Worm (Caenorhabditis elegans) whole organism, L3 larva: Measurements from ENCODE around the gene C33G3.4.
A peak's percentile ranks its signal among the peaks of the same experiment; 100 is the strongest.

Source experiments
- R02D3.7 ChIP-seq: fragments of 150-350 bp; optimal IDR thresholded peaks from 2 replicates; lab custom pipeline; 2014; ENCODE audit warnings: missing biosample characterization, missing genetic modification characterization
- ZK546.5 ChIP-seq: sonication (generic microtip); optimal IDR thresholded peaks from 2 replicates; lab custom pipeline; 2017; ENCODE audit warnings: missing biosample characterization, missing genetic modification characterization
- ama-1 ChIP-seq: fragments of 150-350 bp; optimal IDR thresholded peaks from 2 replicates; lab custom pipeline; 2018
- ceh-28 ChIP-seq: fragments of 150-350 bp; optimal IDR thresholded peaks from 2 replicates; lab custom pipeline; 2014; ENCODE audit warnings: missing biosample characterization, missing genetic modification reagents, missing genetic modification characterization
- ceh-82 ChIP-seq: fragments of 150-350 bp; optimal IDR thresholded peaks from 2 replicates; lab custom pipeline; 2014; ENCODE audit warnings: missing biosample characterization, missing genetic modification characterization
- ceh-9 ChIP-seq: sonication (generic microtip); optimal IDR thresholded peaks from 2 replicates; lab custom pipeline; 2018; ENCODE audit warnings: missing biosample characterization, missing genetic modification characterization
- daf-12 ChIP-seq: fragments of 150-350 bp; optimal IDR thresholded peaks from 2 replicates; lab custom pipeline; 2014; ENCODE audit warnings: missing biosample characterization, missing genetic modification reagents, missing genetic modification characterization
- egl-27 ChIP-seq: sonication (generic microtip); optimal IDR thresholded peaks from 4 replicates; lab custom pipeline; 2017; ENCODE audit warnings: missing biosample characterization, missing genetic modification reagents, missing genetic modification characterization
- egl-5 ChIP-seq: fragments of 150-350 bp; optimal IDR thresholded peaks from 2 replicates; lab custom pipeline; 2017; ENCODE audit warnings: missing biosample characterization, missing genetic modification reagents, missing genetic modification characterization, inconsistent platforms
- elt-1 ChIP-seq: fragments of 150-350 bp; optimal IDR thresholded peaks from 2 replicates; lab custom pipeline; 2014; ENCODE audit warnings: missing biosample characterization, missing genetic modification characterization
- elt-2 ChIP-seq: sonication (generic microtip); optimal IDR thresholded peaks from 2 replicates; lab custom pipeline; 2016; ENCODE audit warnings: missing genetic modification reagents, mild to moderate bottlenecking, missing genetic modification characterization, missing compliant biosample characterization
- elt-3 ChIP-seq, 3 experiments: fragments of 150-350 bp in 1 of 3; sonication (generic microtip) in 2 of 3; optimal IDR thresholded peaks; 2 replicates in 2 of 3; 4 replicates in 1 of 3; lab custom pipeline; 2014 to 2017; ENCODE audit warnings: missing biosample characterization in 3 of 3, missing genetic modification characterization in 3 of 3
- eor-1 ChIP-seq, 2 experiments: fragments of 150-350 bp; optimal IDR thresholded peaks; 2 replicates each; lab custom pipeline; 2014 to 2018; ENCODE audit warnings: missing biosample characterization in 2 of 2, missing genetic modification characterization in 2 of 2
- fkh-10 ChIP-seq: sonication (generic microtip); optimal IDR thresholded peaks from 2 replicates; lab custom pipeline; 2017; ENCODE audit warnings: missing biosample characterization, missing genetic modification reagents, missing genetic modification characterization
- fos-1 ChIP-seq: fragments of 150-350 bp; optimal IDR thresholded peaks from 2 replicates; lab custom pipeline; 2014; ENCODE audit warnings: missing biosample characterization, missing genetic modification characterization
- hmg-11 ChIP-seq: sonication (generic microtip); optimal IDR thresholded peaks from 2 replicates; lab custom pipeline; 2016; ENCODE audit warnings: missing genetic modification characterization, missing compliant biosample characterization
- jun-1 ChIP-seq: fragments of 150-350 bp; optimal IDR thresholded peaks from 2 replicates; lab custom pipeline; 2014; ENCODE audit warnings: missing biosample characterization, missing genetic modification reagents, missing genetic modification characterization
- lin-15B ChIP-seq: fragments of 150-350 bp; optimal IDR thresholded peaks from 2 replicates; lab custom pipeline; 2014; ENCODE audit warnings: missing biosample characterization, missing genetic modification characterization
- lin-39 ChIP-seq: fragments of 150-350 bp; optimal IDR thresholded peaks from 2 replicates; lab custom pipeline; 2018; ENCODE audit warnings: missing biosample characterization, missing genetic modification reagents, missing genetic modification characterization
- mml-1 ChIP-seq: fragments of 150-350 bp; sonication (generic microtip); optimal IDR thresholded peaks from 3 replicates; lab custom pipeline; 2014; ENCODE audit warnings: missing biosample characterization, missing genetic modification characterization
- nfya-1 ChIP-seq: sonication (generic microtip); optimal IDR thresholded peaks from 2 replicates; lab custom pipeline; 2017; ENCODE audit warnings: missing genetic modification characterization, mild to moderate bottlenecking, missing compliant biosample characterization, antibody characterized with exemption, moderate library complexity; ENCODE audit not compliant: insufficient read depth
- nhr-23 ChIP-seq: fragments of 150-350 bp; optimal IDR thresholded peaks from 2 replicates; lab custom pipeline; 2014; ENCODE audit warnings: missing biosample characterization, missing genetic modification reagents, missing genetic modification characterization
- nhr-237 ChIP-seq: fragments of 150-350 bp; optimal IDR thresholded peaks from 2 replicates; lab custom pipeline; 2014; ENCODE audit warnings: missing biosample characterization, missing genetic modification characterization
- nhr-25 ChIP-seq: sonication (generic microtip); optimal IDR thresholded peaks from 2 replicates; lab custom pipeline; 2017; ENCODE audit warnings: missing biosample characterization, missing genetic modification characterization
- nhr-28 ChIP-seq: fragments of 150-350 bp; optimal IDR thresholded peaks from 2 replicates; lab custom pipeline; 2014; ENCODE audit warnings: missing biosample characterization, missing genetic modification characterization
- nhr-43 ChIP-seq: sonication (generic microtip); optimal IDR thresholded peaks from 2 replicates; lab custom pipeline; 2016; ENCODE audit warnings: mild to moderate bottlenecking, missing genetic modification characterization, missing compliant biosample characterization; ENCODE audit not compliant: poor library complexity, severe bottlenecking
- nhr-77 ChIP-seq: fragments of 150-350 bp; optimal IDR thresholded peaks from 2 replicates; lab custom pipeline; 2014; ENCODE audit warnings: missing biosample characterization, missing genetic modification characterization
- pha-4 ChIP-seq: fragments of 150-350 bp; optimal IDR thresholded peaks from 2 replicates; lab custom pipeline; 2014; ENCODE audit warnings: missing biosample characterization, missing genetic modification reagents, missing genetic modification characterization
- pqm-1 ChIP-seq: fragments of 150-350 bp; optimal IDR thresholded peaks from 2 replicates; lab custom pipeline; 2017; ENCODE audit warnings: missing biosample characterization, missing genetic modification characterization, inconsistent platforms
- sea-2 ChIP-seq: fragments of 150-350 bp; sonication (generic microtip); optimal IDR thresholded peaks from 4 replicates; lab custom pipeline; 2014; ENCODE audit warnings: missing biosample characterization, missing genetic modification reagents, missing genetic modification characterization
- skn-1 ChIP-seq: fragments of 150-350 bp; optimal IDR thresholded peaks from 2 replicates; lab custom pipeline; 2014; ENCODE audit warnings: missing biosample characterization, missing genetic modification characterization
- tbx-2 ChIP-seq: sonication (generic microtip); optimal IDR thresholded peaks from 2 replicates; lab custom pipeline; 2016; ENCODE audit warnings: mild to moderate bottlenecking, missing genetic modification characterization, missing compliant biosample characterization
- unc-39 ChIP-seq: sonication (generic microtip); optimal IDR thresholded peaks from 4 replicates; lab custom pipeline; 2017; ENCODE audit warnings: missing biosample characterization, missing genetic modification characterization
- zag-1 ChIP-seq: fragments of 150-350 bp; optimal IDR thresholded peaks from 2 replicates; lab custom pipeline; 2014; ENCODE audit warnings: missing biosample characterization, missing genetic modification characterization
- ztf-4 ChIP-seq: fragments of 150-350 bp; optimal IDR thresholded peaks from 2 replicates; lab custom pipeline; 2014; ENCODE audit warnings: missing biosample characterization, missing genetic modification characterization

The C33G3.4 gene

ce11 chrX:14070950-14071349 is at the start of gene C33G3.4:
C33G3.4 (plus strand) TSS chrX:14071162.
- TF ChIP-seq pqm-1 (tag; lab: Kevin White, UChicago) (peak; percentile 79), ceh-28 (tag; lab: Kevin White, UChicago) (no peak), elt-3 (tag; optimal IDR thresholded peaks at IDR 0.05; lab: Kevin White, UChicago) (no peak), elt-2 (tag; lab: Kevin White, UChicago) (peak; percentile 91), pha-4 (tag; lab: Kevin White, UChicago) (peak; percentile 36)

DNA sequence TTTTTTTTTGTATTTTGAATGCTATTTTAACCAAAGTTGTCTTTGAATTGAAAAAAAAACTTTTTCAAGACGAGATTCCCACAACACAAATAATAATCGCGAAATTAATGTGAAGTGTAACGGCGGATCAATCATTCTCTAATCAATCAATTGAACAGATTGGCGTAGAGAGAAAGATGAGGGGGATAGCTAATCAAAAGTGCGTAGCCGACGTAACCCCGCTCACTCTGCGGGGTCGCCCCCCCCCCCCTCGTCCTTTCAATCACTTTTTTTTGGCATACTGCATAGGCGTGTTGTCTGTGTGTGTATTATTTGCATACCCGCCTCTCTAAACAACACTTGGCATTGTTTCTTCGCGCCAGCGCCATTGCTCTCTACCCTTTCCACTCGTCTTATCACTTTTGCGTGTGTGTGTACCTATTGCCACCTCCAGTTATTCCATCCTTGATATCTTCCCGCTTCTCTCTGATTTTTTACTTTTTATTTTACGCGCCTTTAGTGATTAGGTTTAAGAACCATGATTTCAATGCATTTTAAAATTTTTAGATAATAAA is 46.5 kb upstream of the C33G3.4 start:
- no peak for TF ChIP-seq mml-1 (tag; lab: Kevin White, UChicago)
- peak; percentile 15 for TF ChIP-seq nfya-1
- peak; percentile 53 for TF ChIP-seq lin-39 (tag; lab: Kevin White, UChicago)
- peak; percentile 59 for TF ChIP-seq elt-2 (tag; lab: Kevin White, UChicago)
- TF ChIP-seq pha-4 (tag; lab: Kevin White, UChicago) = peak; percentile 65
- no peak for TF ChIP-seq fkh-10 (GFP tag; lab: Kevin White, UChicago)

DNA sequence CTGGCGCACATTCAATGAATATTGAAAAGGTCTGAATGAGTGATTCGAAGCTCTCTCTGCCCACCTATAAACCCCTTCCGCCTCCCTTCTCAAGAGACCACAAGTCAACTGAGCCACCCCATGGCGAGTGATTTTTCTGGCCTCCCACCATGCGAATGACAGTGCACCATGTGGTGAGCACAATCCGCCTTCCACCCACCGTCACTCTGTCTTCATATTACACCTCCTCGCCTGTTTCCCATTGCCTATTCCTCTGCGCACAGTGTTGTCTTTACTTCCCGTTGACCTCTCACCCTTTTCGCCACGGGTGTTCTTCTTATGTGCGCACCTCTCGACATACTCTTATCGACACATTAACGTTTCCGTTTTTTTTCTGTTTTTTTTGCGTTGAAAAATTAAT is 44.1 kb upstream of the C33G3.4 start:
- TF ChIP-seq hmg-11 (no peak), tbx-2 (no peak), fkh-10 (GFP tag; lab: Kevin White, UChicago) (no peak), skn-1 (tag; lab: Kevin White, UChicago) (no peak), nhr-77 (no peak), eor-1 (tag; optimal IDR thresholded peaks at IDR 0.05; lab: Kevin White, UChicago) (no peak), nfya-1 (no peak), nhr-25 (tag; lab: Kevin White, UChicago) (no peak), nhr-23 (tag; lab: Kevin White, UChicago) (no peak), R02D3.7 (no peak), daf-12 (tag; lab: Kevin White, UChicago) (no peak), zag-1 (no peak), lin-15B (tag; lab: Kevin White, UChicago) (no peak), elt-3 (tag; optimal IDR thresholded peaks at IDR 0.05; lab: Kevin White, UChicago) (no peak), pqm-1 (tag; lab: Kevin White, UChicago) (no peak), ztf-4 (tag; lab: Kevin White, UChicago) (no peak), elt-2 (tag; lab: Kevin White, UChicago) (no peak), unc-39 (tag; lab: Kevin White, UChicago) (no peak)

ce11 chrX:14028492-14028891 is 42.5 kb upstream of the C33G3.4 start:
- TF ChIP-seq hmg-11 (no peak), nhr-25 (tag; lab: Kevin White, UChicago) (no peak), ceh-82 (tag; lab: Kevin White, UChicago) (no peak), sea-2 (GFP tag; lab: Kevin White, UChicago) (no peak), lin-15B (tag; lab: Kevin White, UChicago) (no peak), ceh-9 (tag; lab: Kevin White, UChicago) (no peak), ztf-4 (tag; lab: Kevin White, UChicago) (no peak), nfya-1 (no peak), elt-2 (tag; lab: Kevin White, UChicago) (no peak), ZK546.5 (tag; lab: Kevin White, UChicago) (no peak)

DNA sequence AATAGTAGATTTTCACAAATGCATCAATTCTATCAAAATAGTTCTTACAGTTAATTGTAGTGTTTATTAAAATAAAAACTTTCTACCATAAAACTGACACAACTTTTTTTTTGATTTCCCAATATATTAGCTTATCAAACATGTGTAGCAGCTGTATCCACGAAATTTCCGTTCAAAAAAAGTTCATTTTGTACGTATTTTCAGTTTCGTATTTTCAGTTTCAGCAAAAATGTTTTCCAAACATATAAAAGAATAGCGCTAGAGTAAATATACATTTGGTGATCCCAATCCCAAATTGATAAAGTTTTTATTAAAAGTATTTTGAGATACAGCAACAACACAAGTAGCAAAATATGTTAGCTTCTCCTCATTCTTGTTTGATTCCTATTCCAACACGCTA is 41.6 kb upstream of the C33G3.4 start:
- TF ChIP-seq fos-1 (tag; lab: Kevin White, UChicago) = no peak
- no peak for TF ChIP-seq R02D3.7
- no peak for TF ChIP-seq nfya-1
- TF ChIP-seq tbx-2 = no peak
- TF ChIP-seq ama-1 (lab: Kevin White, UChicago) = no peak
- TF ChIP-seq ztf-4 (tag; lab: Kevin White, UChicago) = no peak
- no peak for TF ChIP-seq jun-1 (tag; lab: Kevin White, UChicago)
- TF ChIP-seq pqm-1 (tag; lab: Kevin White, UChicago) = no peak
- TF ChIP-seq elt-1 (tag; lab: Kevin White, UChicago) = no peak
- no peak for TF ChIP-seq egl-5
- no peak for TF ChIP-seq egl-27 (tag; lab: Kevin White, UChicago)
- no peak for TF ChIP-seq nhr-43 (tag; lab: Kevin White, UChicago)
- no peak for TF ChIP-seq nhr-237 (tag; lab: Kevin White, UChicago)
- no peak for TF ChIP-seq unc-39 (tag; lab: Kevin White, UChicago)
- no peak for TF ChIP-seq nhr-28 (tag; lab: Kevin White, UChicago)
